Worm (Caenorhabditis elegans) whole organism, late embryonic: ENCODE data around the gene F23F12.12.

Source experiments
- ama-1 ChIP-seq: fragments of 150-350 bp; optimal IDR thresholded peaks from 2 replicates; lab custom pipeline; 2014
- ceh-9 ChIP-seq: sonication (generic microtip); optimal IDR thresholded peaks from 2 replicates; lab custom pipeline; 2016; ENCODE audit warnings: mild to moderate bottlenecking, missing genetic modification characterization, inconsistent platforms, missing compliant biosample characterization
- elt-4 ChIP-seq: sonication (generic microtip); optimal IDR thresholded peaks from 2 replicates; lab custom pipeline; 2016; ENCODE audit warnings: missing genetic modification characterization, missing compliant biosample characterization
- gmeb-2 ChIP-seq: sonication (generic microtip); optimal IDR thresholded peaks from 2 replicates; lab custom pipeline; 2016; ENCODE audit warnings: missing genetic modification characterization, inconsistent platforms, missing compliant biosample characterization
- lin-11 ChIP-seq: fragments of 200-800 bp; sonication (Bioruptor generic); optimal IDR thresholded peaks from 2 replicates; lab custom pipeline; 2018; ENCODE audit warnings: mild to moderate bottlenecking, missing genetic modification characterization, missing compliant biosample characterization
- pag-3 ChIP-seq: sonication (generic microtip); optimal IDR thresholded peaks from 2 replicates; lab custom pipeline; 2016; ENCODE audit warnings: missing compliant biosample characterization, missing genetic modification characterization, borderline replicate concordance
- pha-2 ChIP-seq: sonication (generic microtip); optimal IDR thresholded peaks from 2 replicates; lab custom pipeline; 2017; ENCODE audit warnings: mild to moderate bottlenecking, missing genetic modification characterization, missing compliant biosample characterization
- pqm-1 ChIP-seq: sonication (generic microtip); optimal IDR thresholded peaks from 2 replicates; lab custom pipeline; 2016; ENCODE audit warnings: missing genetic modification characterization, missing compliant biosample characterization
- ztf-16 ChIP-seq: sonication (generic microtip); optimal IDR thresholded peaks from 2 replicates; lab custom pipeline; 2017; ENCODE audit warnings: missing genetic modification characterization, missing compliant biosample characterization

DNA sequence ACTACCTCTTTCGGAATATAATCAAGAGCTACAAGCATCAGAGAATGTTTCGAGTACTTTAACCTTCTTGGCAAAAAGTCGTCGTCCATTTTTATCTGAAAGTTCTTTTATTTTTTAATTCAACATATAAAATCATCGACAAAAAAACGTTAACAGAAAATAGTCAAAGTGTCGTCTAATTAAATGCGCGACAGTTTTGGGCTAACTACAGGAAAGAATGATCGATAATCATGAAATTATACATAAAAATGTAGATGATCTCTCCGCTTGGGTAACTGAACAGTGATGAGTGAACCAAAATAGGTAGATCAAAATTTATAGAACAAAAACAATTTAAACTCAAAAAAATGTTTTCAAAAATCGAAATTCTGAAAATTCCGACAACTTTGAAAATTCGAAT, 50.6 kb downstream of the F23F12.12 start, which contains the start of gene C09E7.8:
- no peak for TF ChIP-seq lin-11
- TF ChIP-seq gmeb-2, result no peak
- TF ChIP-seq ceh-9 (tag; lab: Kevin White, UChicago), result no peak
- TF ChIP-seq ztf-16 (tag; lab: Kevin White, UChicago), result no peak
- no peak for TF ChIP-seq pha-2 (tag; lab: Kevin White, UChicago)
- no peak for TF ChIP-seq pqm-1
- no peak for TF ChIP-seq elt-4
- TF ChIP-seq ama-1 (lab: Kevin White, UChicago), result no peak
- TF ChIP-seq pag-3, result no peak
